In the genomic region with DNA sequence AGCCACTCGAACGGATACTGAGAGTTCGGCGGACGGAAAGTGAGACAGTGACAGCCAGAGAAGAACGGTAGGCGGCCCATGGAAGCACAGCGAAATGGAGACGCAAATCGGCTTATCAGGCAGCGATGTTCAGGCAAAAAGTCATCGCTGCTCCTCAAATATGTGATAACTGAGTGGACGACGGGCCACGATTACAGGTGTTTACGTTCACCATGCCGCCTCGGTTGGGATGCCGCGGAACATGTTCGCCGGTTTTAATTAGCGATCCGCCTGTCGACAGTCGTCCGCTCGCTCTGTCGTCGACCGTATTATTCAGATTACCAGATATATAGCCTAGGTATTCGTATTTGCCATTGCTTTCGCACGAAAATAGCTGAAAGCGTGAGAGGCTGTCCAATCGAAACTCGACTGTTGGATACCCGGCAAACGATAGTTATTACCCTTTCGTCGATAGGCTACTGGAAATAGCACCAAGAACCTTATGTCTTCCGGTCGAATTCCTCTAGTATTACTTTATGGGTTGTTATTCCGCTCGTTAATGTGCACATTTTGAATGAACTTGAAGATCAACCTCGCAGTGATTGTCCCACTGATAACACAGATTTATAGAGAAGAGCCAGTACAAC, we compare ENCODE assay signal across 6 fruit fly cellular contexts.
TF ChIP-seq lines count a peak whose summit lies in the region.

No protein-coding gene starts in this region.

- TF ChIP-seq CTCF in whole organism, embryonic (GFP tag; optimal IDR thresholded peaks at IDR 0.05; lab: Kevin White, UChicago) = no peak

TF ChIP-seq in whole organism, 6 proteins besides CTCF, POLR2A, EP300 and RAD21:
- TF ChIP-seq Dll (optimal IDR thresholded peaks at IDR 0.05; lab: Kevin White, UChicago) = peak; percentile 32
- no peak for TF ChIP-seq pan (optimal IDR thresholded peaks at IDR 0.05; lab: Kevin White, UChicago)
TF ChIP-seq in whole organism: peak in this region for 1.

TF ChIP-seq in whole organism, adult, 20 proteins besides CTCF, POLR2A, EP300 and RAD21 (continues in another document):
- peak; percentile 54 for TF ChIP-seq Mnt (GFP tag; optimal IDR thresholded peaks at IDR 0.05; lab: Kevin White, UChicago)
- no peak for TF ChIP-seq CG5204 (GFP tag; optimal IDR thresholded peaks at IDR 0.05; lab: Kevin White, UChicago)
- no peak for TF ChIP-seq Clk (GFP tag; optimal IDR thresholded peaks at IDR 0.05; lab: Kevin White, UChicago)
- no peak for TF ChIP-seq CG11617 (GFP tag; optimal IDR thresholded peaks at IDR 0.05; lab: Kevin White, UChicago)
- peak; percentile 91 for TF ChIP-seq cic (GFP tag; optimal IDR thresholded peaks at IDR 0.05; lab: Kevin White, UChicago)
- no peak for TF ChIP-seq pad (GFP tag; optimal IDR thresholded peaks at IDR 0.05; lab: Kevin White, UChicago)
- TF ChIP-seq CG7045 (GFP tag; optimal IDR thresholded peaks at IDR 0.05; lab: Kevin White, UChicago) = no peak
- peak; percentile 14 for TF ChIP-seq ovo (GFP tag; optimal IDR thresholded peaks at IDR 0.05; lab: Kevin White, UChicago)
- TF ChIP-seq CG14711 (tag; optimal IDR thresholded peaks at IDR 0.05; lab: Kevin White, UChicago) = peak; percentile 5
- no peak for TF ChIP-seq CG33017 (tag; optimal IDR thresholded peaks at IDR 0.05; lab: Kevin White, UChicago)
- peak; percentile 44 for TF ChIP-seq CG12768 (GFP tag; optimal IDR thresholded peaks at IDR 0.05; lab: Kevin White, UChicago)
- no peak for TF ChIP-seq toe (GFP tag; optimal IDR thresholded peaks at IDR 0.05; lab: Kevin White, UChicago)
- TF ChIP-seq cnc (optimal IDR thresholded peaks at IDR 0.05; lab: Kevin White, UChicago) = no peak
- TF ChIP-seq tj (GFP tag; optimal IDR thresholded peaks at IDR 0.05; lab: Kevin White, UChicago) = no peak
- TF ChIP-seq CG1620 (GFP tag; optimal IDR thresholded peaks at IDR 0.05; lab: Kevin White, UChicago) = no peak
- TF ChIP-seq bab1 (GFP tag; optimal IDR thresholded peaks at IDR 0.05; lab: Kevin White, UChicago) = no peak
- no peak for TF ChIP-seq kay (GFP tag; lab: Kevin White, UChicago; ENCODE audit: borderline replicate concordance)

TF ChIP-seq in whole organism, embryonic, 481 proteins besides CTCF, POLR2A, EP300 and RAD21 (continues in another document):
- TF ChIP-seq CG13894 (tag; optimal IDR thresholded peaks at IDR 0.05; lab: Kevin White, UChicago) = peak; percentile 97
- no peak for TF ChIP-seq pros (GFP tag; optimal IDR thresholded peaks at IDR 0.05; lab: Kevin White, UChicago)
- peak; percentile 32 for TF ChIP-seq HmgZ (tag; optimal IDR thresholded peaks at IDR 0.05; lab: Kevin White, UChicago)
- TF ChIP-seq rib (GFP tag; IDR thresholded peaks at IDR 0.05; lab: Robert Waterston, UW) = no peak
- no peak for TF ChIP-seq eve (GFP tag; optimal IDR thresholded peaks at IDR 0.05; lab: Kevin White, UChicago)
- peak; percentile 36 for TF ChIP-seq gro (GFP tag; optimal IDR thresholded peaks at IDR 0.05; lab: Kevin White, UChicago)
- TF ChIP-seq exex (tag; optimal IDR thresholded peaks at IDR 0.05; lab: Kevin White, UChicago) = peak; percentile 77
- TF ChIP-seq Trl (optimal IDR thresholded peaks at IDR 0.05; lab: Kevin White, UChicago) = peak in 1 of 2 experiments; percentile 55
- no peak for TF ChIP-seq Trl (GFP tag; optimal IDR thresholded peaks at IDR 0.05; lab: Kevin White, UChicago)
- peak; percentile 73 for TF ChIP-seq mirr (GFP tag; optimal IDR thresholded peaks at IDR 0.05; lab: Kevin White, UChicago)
- peak; percentile 17 for TF ChIP-seq lbe (GFP tag; optimal IDR thresholded peaks at IDR 0.05; lab: Kevin White, UChicago)
- peak; percentile 36 for TF ChIP-seq corto (GFP tag; optimal IDR thresholded peaks at IDR 0.05; lab: Kevin White, UChicago)
- TF ChIP-seq CG34376 (GFP tag; optimal IDR thresholded peaks at IDR 0.05; lab: Kevin White, UChicago) = peak; percentile 44
- no peak for TF ChIP-seq CG8290 (GFP tag; optimal IDR thresholded peaks at IDR 0.05; lab: Kevin White, UChicago)
- peak in 1 of 2 experiments; percentile 53 for TF ChIP-seq CG8290 (tag; optimal IDR thresholded peaks at IDR 0.05; lab: Kevin White, UChicago)
- TF ChIP-seq Deaf1 (tag; optimal IDR thresholded peaks at IDR 0.05; lab: Kevin White, UChicago) = peak; percentile 79
- peak; percentile 82 for TF ChIP-seq sd (tag; optimal IDR thresholded peaks at IDR 0.05; lab: Kevin White, UChicago)

TF ChIP-seq in whole organism, prepupa, 60 proteins besides CTCF, POLR2A, EP300 and RAD21:
- TF ChIP-seq fkh (GFP tag; optimal IDR thresholded peaks at IDR 0.05; lab: Kevin White, UChicago) (peak; percentile 29), Eip93F (GFP tag; optimal IDR thresholded peaks at IDR 0.05; lab: Kevin White, UChicago) (peak; percentile 28), vri (GFP tag; optimal IDR thresholded peaks at IDR 0.05; lab: Kevin White, UChicago) (peak; percentile 86), svp (GFP tag; lab: Kevin White, UChicago) (peak; percentile 69), fd59A (GFP tag; optimal IDR thresholded peaks at IDR 0.05; lab: Kevin White, UChicago) (no peak), ss (GFP tag; optimal IDR thresholded peaks at IDR 0.05; lab: Kevin White, UChicago) (peak in 1 of 2 experiments; percentile 34)

TF ChIP-seq in whole organism, pupa, 21 proteins besides CTCF, POLR2A, EP300 and RAD21:
- TF ChIP-seq EcR (GFP tag; optimal IDR thresholded peaks at IDR 0.05; lab: Kevin White, UChicago) (peak; percentile 52), CG13204 (GFP tag; optimal IDR thresholded peaks at IDR 0.05; lab: Kevin White, UChicago) (peak; percentile 87), Snoo (tag; optimal IDR thresholded peaks at IDR 0.05; lab: Kevin White, UChicago) (no peak)

TF ChIP-seq in whole organism, wandering third instar larva, 38 proteins besides CTCF, POLR2A, EP300 and RAD21:
- no peak for TF ChIP-seq OdsH (GFP tag; optimal IDR thresholded peaks at IDR 0.05; lab: Kevin White, UChicago)
- TF ChIP-seq fru (GFP tag; optimal IDR thresholded peaks at IDR 0.05; lab: Kevin White, UChicago) = no peak
- no peak for TF ChIP-seq br (GFP tag; optimal IDR thresholded peaks at IDR 0.05; lab: Kevin White, UChicago)
- TF ChIP-seq tai (GFP tag; optimal IDR thresholded peaks at IDR 0.05; lab: Kevin White, UChicago) = no peak
- TF ChIP-seq sage (GFP tag; optimal IDR thresholded peaks at IDR 0.05; lab: Kevin White, UChicago) = no peak
- no peak for TF ChIP-seq CG32264 (GFP tag; optimal IDR thresholded peaks at IDR 0.05; lab: Kevin White, UChicago)
- TF ChIP-seq brk (GFP tag; optimal IDR thresholded peaks at IDR 0.05; lab: Kevin White, UChicago) = no peak
- peak; percentile 16 for TF ChIP-seq Hnf4 (GFP tag; optimal IDR thresholded peaks at IDR 0.05; lab: Kevin White, UChicago)
- no peak for TF ChIP-seq dsf (GFP tag; optimal IDR thresholded peaks at IDR 0.05; lab: Kevin White, UChicago; ENCODE audit: borderline replicate concordance)
- no peak for TF ChIP-seq Hr78 (GFP tag; optimal IDR thresholded peaks at IDR 0.05; lab: Kevin White, UChicago)
- TF ChIP-seq jim (GFP tag; optimal IDR thresholded peaks at IDR 0.05; lab: Kevin White, UChicago) = no peak
- no peak for TF ChIP-seq Mio (GFP tag; optimal IDR thresholded peaks at IDR 0.05; lab: Kevin White, UChicago)
- peak; percentile 57 for TF ChIP-seq Dif (GFP tag; optimal IDR thresholded peaks at IDR 0.05; lab: Kevin White, UChicago; ENCODE audit: partially characterized antibody)
- TF ChIP-seq Sp1 (GFP tag; optimal IDR thresholded peaks at IDR 0.05; lab: Kevin White, UChicago) = no peak
- TF ChIP-seq CrebA (GFP tag; optimal IDR thresholded peaks at IDR 0.05; lab: Kevin White, UChicago; ENCODE audit: borderline replicate concordance) = no peak
- TF ChIP-seq woc (GFP tag; optimal IDR thresholded peaks at IDR 0.05; lab: Kevin White, UChicago) = no peak
- no peak for TF ChIP-seq HLH106 (tag; optimal IDR thresholded peaks at IDR 0.05; lab: Kevin White, UChicago)
- TF ChIP-seq rgr (GFP tag; optimal IDR thresholded peaks at IDR 0.05; lab: Kevin White, UChicago) = no peak
- TF ChIP-seq Vsx2 (GFP tag; optimal IDR thresholded peaks at IDR 0.05; lab: Kevin White, UChicago; ENCODE audit: partially characterized antibody) = no peak
- TF ChIP-seq CG9705 (GFP tag; optimal IDR thresholded peaks at IDR 0.05; lab: Kevin White, UChicago) = no peak
- no peak for TF ChIP-seq lola (GFP tag; optimal IDR thresholded peaks at IDR 0.05; lab: Kevin White, UChicago)
- TF ChIP-seq GATAd (GFP tag; optimal IDR thresholded peaks at IDR 0.05; lab: Kevin White, UChicago) = no peak
- TF ChIP-seq pan (optimal IDR thresholded peaks at IDR 0.05; lab: Kevin White, UChicago) = no peak
- TF ChIP-seq Myc (optimal IDR thresholded peaks at IDR 0.05; lab: Kevin White, UChicago) = no peak
- no peak for TF ChIP-seq Dfd (GFP tag; optimal IDR thresholded peaks at IDR 0.05; lab: Kevin White, UChicago)
- TF ChIP-seq Hr83 (GFP tag; optimal IDR thresholded peaks at IDR 0.05; lab: Kevin White, UChicago; ENCODE audit: poor library complexity, severe bottlenecking) = peak; percentile 1
- TF ChIP-seq psq (GFP tag; optimal IDR thresholded peaks at IDR 0.05; lab: Kevin White, UChicago) = no peak
- TF ChIP-seq h (GFP tag; optimal IDR thresholded peaks at IDR 0.05; lab: Kevin White, UChicago) = peak; percentile 54
- TF ChIP-seq foxo (GFP tag; optimal IDR thresholded peaks at IDR 0.05; lab: Kevin White, UChicago) = no peak
- TF ChIP-seq sv (GFP tag; optimal IDR thresholded peaks at IDR 0.05; lab: Kevin White, UChicago) = no peak
- no peak for TF ChIP-seq Rel (GFP tag; optimal IDR thresholded peaks at IDR 0.05; lab: Kevin White, UChicago)
- peak; percentile 70 for TF ChIP-seq Rel (tag; optimal IDR thresholded peaks at IDR 0.05; lab: Kevin White, UChicago)
- TF ChIP-seq Jra (GFP tag; optimal IDR thresholded peaks at IDR 0.05; lab: Kevin White, UChicago) = no peak
- TF ChIP-seq dmrt93B (GFP tag; optimal IDR thresholded peaks at IDR 0.05; lab: Kevin White, UChicago) = no peak
- no peak for TF ChIP-seq ey (GFP tag; optimal IDR thresholded peaks at IDR 0.05; lab: Kevin White, UChicago)
- TF ChIP-seq dl (GFP tag; optimal IDR thresholded peaks at IDR 0.05; lab: Kevin White, UChicago; ENCODE audit: insufficient read depth in 1 of 2, partially characterized antibody in 2 of 2) = peak in 1 of 2 experiments; percentile 13
- TF ChIP-seq N (GFP tag; optimal IDR thresholded peaks at IDR 0.05; lab: Kevin White, UChicago) = no peak
- TF ChIP-seq usp (GFP tag; optimal IDR thresholded peaks at IDR 0.05; lab: Kevin White, UChicago) = no peak
TF ChIP-seq in whole organism, wandering third instar larva: peak in this region for 6.
